Worm (Caenorhabditis elegans) whole organism, late embryonic: ENCODE data around the gene Y75B8A.24.
A peak's percentile ranks its signal among the peaks of the same experiment; 100 is the strongest.

Experiments used
- F13H6.1 ChIP-seq: sonication (generic microtip); optimal IDR thresholded peaks from 2 replicates; lab custom pipeline; 2016; ENCODE audit warnings: missing genetic modification characterization, missing compliant biosample characterization
- ceh-18 ChIP-seq: sonication (generic microtip); optimal IDR thresholded peaks from 2 replicates; lab custom pipeline; 2016; ENCODE audit warnings: missing genetic modification characterization, missing compliant biosample characterization
- ceh-2 ChIP-seq: sonication (generic microtip); optimal IDR thresholded peaks from 2 replicates; lab custom pipeline; 2016; ENCODE audit warnings: missing genotype, missing genetic modification characterization, missing compliant biosample characterization
- ceh-22 ChIP-seq: sonication (generic microtip); optimal IDR thresholded peaks from 2 replicates; lab custom pipeline; 2017; ENCODE audit warnings: missing biosample characterization, missing genetic modification characterization
- ceh-24 ChIP-seq: sonication (generic microtip); optimal IDR thresholded peaks from 2 replicates; lab custom pipeline; 2016; ENCODE audit warnings: mild to moderate bottlenecking, missing genetic modification characterization, missing compliant biosample characterization
- ceh-30 ChIP-seq: fragments of 150-350 bp; optimal IDR thresholded peaks from 2 replicates; lab custom pipeline; 2014; ENCODE audit warnings: missing biosample characterization, missing genetic modification characterization
- ceh-34 ChIP-seq: sonication (generic microtip); optimal IDR thresholded peaks from 2 replicates; lab custom pipeline; 2016; ENCODE audit warnings: mild to moderate bottlenecking, missing genetic modification characterization, missing compliant biosample characterization
- ceh-48 ChIP-seq: sonication (generic microtip); optimal IDR thresholded peaks from 2 replicates; lab custom pipeline; 2016; ENCODE audit warnings: missing genetic modification characterization, inconsistent platforms, missing compliant biosample characterization
- ceh-9 ChIP-seq: sonication (generic microtip); optimal IDR thresholded peaks from 2 replicates; lab custom pipeline; 2016; ENCODE audit warnings: mild to moderate bottlenecking, missing genetic modification characterization, inconsistent platforms, missing compliant biosample characterization
- che-1 ChIP-seq: sonication (generic microtip); optimal IDR thresholded peaks from 2 replicates; lab custom pipeline; 2016; ENCODE audit warnings: mild to moderate bottlenecking, missing genetic modification characterization, missing compliant biosample characterization
- elt-4 ChIP-seq: sonication (generic microtip); optimal IDR thresholded peaks from 2 replicates; lab custom pipeline; 2016; ENCODE audit warnings: missing genetic modification characterization, missing compliant biosample characterization
- ets-4 ChIP-seq: sonication (generic microtip); optimal IDR thresholded peaks from 2 replicates; lab custom pipeline; 2016; ENCODE audit warnings: missing genetic modification characterization, missing compliant biosample characterization
- eyg-1 ChIP-seq: sonication (generic microtip); optimal IDR thresholded peaks from 2 replicates; lab custom pipeline; 2016; ENCODE audit warnings: missing genotype, missing genetic modification characterization, missing compliant biosample characterization
- fkh-10 ChIP-seq: fragments of 150-350 bp; optimal IDR thresholded peaks from 2 replicates; lab custom pipeline; 2014; ENCODE audit warnings: missing biosample characterization, missing genetic modification reagents, missing genetic modification characterization
- fkh-6 ChIP-seq: sonication (generic microtip); optimal IDR thresholded peaks from 2 replicates; lab custom pipeline; 2016; ENCODE audit warnings: missing genetic modification characterization, missing compliant biosample characterization
- gmeb-2 ChIP-seq: sonication (generic microtip); optimal IDR thresholded peaks from 2 replicates; lab custom pipeline; 2016; ENCODE audit warnings: missing genetic modification characterization, inconsistent platforms, missing compliant biosample characterization
- hlh-13 ChIP-seq: fragments of 200-800 bp; sonication (Bioruptor generic); optimal IDR thresholded peaks from 2 replicates; lab custom pipeline; 2018; ENCODE audit warnings: mild to moderate bottlenecking, missing genetic modification characterization, missing compliant biosample characterization
- hlh-15 ChIP-seq: sonication (generic microtip); optimal IDR thresholded peaks from 2 replicates; lab custom pipeline; 2016; ENCODE audit warnings: missing genetic modification characterization, missing compliant biosample characterization
- hlh-6 ChIP-seq: sonication (generic microtip); optimal IDR thresholded peaks from 2 replicates; lab custom pipeline; 2016; ENCODE audit warnings: missing genotype, missing genetic modification characterization, missing compliant biosample characterization
- lim-6 ChIP-seq: sonication (generic microtip); optimal IDR thresholded peaks from 2 replicates; lab custom pipeline; 2016; ENCODE audit warnings: missing genetic modification characterization, missing compliant biosample characterization
- lin-11 ChIP-seq: fragments of 200-800 bp; sonication (Bioruptor generic); optimal IDR thresholded peaks from 2 replicates; lab custom pipeline; 2018; ENCODE audit warnings: mild to moderate bottlenecking, missing genetic modification characterization, missing compliant biosample characterization
- madf-2 ChIP-seq: sonication (generic microtip); optimal IDR thresholded peaks from 2 replicates; lab custom pipeline; 2017; ENCODE audit warnings: missing genetic modification characterization, missing compliant biosample characterization
- mec-3 ChIP-seq: sonication (generic microtip); optimal IDR thresholded peaks from 2 replicates; lab custom pipeline; 2016; ENCODE audit warnings: borderline replicate concordance, missing genetic modification characterization, missing compliant biosample characterization
- nfya-1 ChIP-seq: sonication (generic microtip); optimal IDR thresholded peaks from 2 replicates; lab custom pipeline; 2017; ENCODE audit warnings: missing genetic modification characterization, mild to moderate bottlenecking, missing compliant biosample characterization, antibody characterized with exemption, moderate library complexity
- nhr-11 ChIP-seq: fragments of 150-350 bp; optimal IDR thresholded peaks from 2 replicates; lab custom pipeline; 2014; ENCODE audit warnings: missing biosample characterization, missing genetic modification characterization
- npax-4 ChIP-seq: sonication (generic microtip); optimal IDR thresholded peaks from 2 replicates; lab custom pipeline; 2016; ENCODE audit warnings: missing genetic modification characterization, missing compliant biosample characterization
- pat-9 ChIP-seq: fragments of 200-800 bp; sonication (Bioruptor generic); optimal IDR thresholded peaks from 2 replicates; lab custom pipeline; 2018; ENCODE audit warnings: mild to moderate bottlenecking, missing genetic modification characterization, moderate library complexity, missing compliant biosample characterization
- pros-1 ChIP-seq: fragments of 150-350 bp; optimal IDR thresholded peaks from 2 replicates; lab custom pipeline; 2014; ENCODE audit warnings: missing biosample characterization, missing genetic modification reagents, missing genetic modification characterization
- rnt-1 ChIP-seq: sonication (generic microtip); optimal IDR thresholded peaks from 2 replicates; lab custom pipeline; 2016; ENCODE audit warnings: missing genetic modification characterization, missing compliant biosample characterization
- sox-2 ChIP-seq: fragments of 200-800 bp; sonication (Bioruptor generic); IDR thresholded peaks from 2 replicates; pipeline ENCODE4 v1.3.6; 2022; ENCODE audit warnings: missing genetic modification reagents, missing genetic modification characterization, missing compliant biosample characterization
- sox-4 ChIP-seq: sonication (generic microtip); optimal IDR thresholded peaks from 2 replicates; lab custom pipeline; 2017; ENCODE audit warnings: mild to moderate bottlenecking, missing genetic modification characterization, inconsistent platforms, missing compliant biosample characterization
- syd-9 ChIP-seq: sonication (generic microtip); optimal IDR thresholded peaks from 2 replicates; lab custom pipeline; 2016; ENCODE audit warnings: mild to moderate bottlenecking, missing genetic modification characterization, moderate library complexity, missing compliant biosample characterization
- unc-3 ChIP-seq, 2 experiments: fragments of 200-800 bp in 1 of 2; sonication (Bioruptor generic) in 1 of 2; sonication (generic microtip) in 1 of 2; conservative IDR thresholded peaks in 1 of 2; optimal IDR thresholded peaks in 1 of 2; 2 replicates each; pipeline versions ENCODE4 v1.3.6 to Lab custom; 2016 to 2022; ENCODE audit warnings: missing compliant biosample characterization in 2 of 2, missing genetic modification characterization in 2 of 2, missing genetic modification reagents in 1 of 2
- unc-42 ChIP-seq: sonication (generic microtip); optimal IDR thresholded peaks from 2 replicates; lab custom pipeline; 2016; ENCODE audit warnings: missing genotype, missing genetic modification characterization, missing compliant biosample characterization
- unc-86 ChIP-seq: sonication (generic microtip); optimal IDR thresholded peaks from 2 replicates; lab custom pipeline; 2016; ENCODE audit warnings: missing genetic modification characterization, missing compliant biosample characterization

The Y75B8A.24 gene

ce11 chrIII:12247329-12247728 is 26.2 kb downstream of the Y75B8A.24 start:
- TF ChIP-seq madf-2 (tag; lab: Kevin White, UChicago) (no peak), ets-4 (tag; lab: Kevin White, UChicago) (no peak), lin-11 (no peak), F13H6.1 (tag; lab: Kevin White, UChicago) (no peak), che-1 (no peak), ceh-30 (tag; lab: Kevin White, UChicago) (no peak), hlh-13 (GFP tag; lab: Kevin White, UChicago) (no peak), ceh-48 (tag; lab: Kevin White, UChicago) (no peak), rnt-1 (tag; lab: Kevin White, UChicago) (no peak), npax-4 (tag; lab: Kevin White, UChicago) (no peak), pros-1 (tag; lab: Kevin White, UChicago) (no peak), ceh-22 (no peak), fkh-6 (no peak), ceh-18 (tag; lab: Kevin White, UChicago) (no peak), hlh-15 (tag; lab: Kevin White, UChicago) (no peak), ceh-9 (tag; lab: Kevin White, UChicago) (no peak), ceh-34 (tag; lab: Kevin White, UChicago) (no peak)

ce11 chrIII:12245570-12245969 is 28.0 kb downstream of the Y75B8A.24 start:
- TF ChIP-seq mec-3 (tag; lab: Kevin White, UChicago) (peak; percentile 35), syd-9 (tag; lab: Kevin White, UChicago) (no peak)

DNA sequence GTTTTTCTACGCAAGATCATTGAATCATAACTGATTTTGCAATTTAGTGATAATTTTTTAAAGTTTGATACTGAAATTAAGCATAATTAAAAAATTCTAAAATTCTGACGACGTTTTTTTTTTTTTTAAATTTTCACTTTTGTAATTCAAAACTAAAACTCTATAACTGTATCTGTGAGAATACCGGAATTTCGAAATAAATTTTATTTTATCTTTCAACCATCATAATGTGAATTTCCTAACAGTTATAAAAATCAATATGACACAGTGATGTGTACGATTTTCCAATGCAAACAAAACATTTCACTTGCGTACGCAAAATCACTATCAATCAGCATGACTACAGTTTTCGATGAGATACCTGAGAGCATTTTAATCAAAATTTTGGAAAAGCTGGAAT is 37.6 kb downstream of the Y75B8A.24 start, which contains the start of the genes grl-15 and fbxa-89:
grl-15 (minus strand) TSS at position 101 of the 400 bp plus-strand sequence.
fbxa-89 (plus strand) TSS at position 271 of the 400 bp plus-strand sequence.
- TF ChIP-seq ceh-2 (tag; lab: Kevin White, UChicago) (no peak), sox-2 (GFP tag; lab: Robert Waterston, UW) (no peak), unc-86 (tag; lab: Kevin White, UChicago) (no peak), gmeb-2 (tag; lab: Kevin White, UChicago) (no peak), eyg-1 (tag; lab: Kevin White, UChicago) (no peak), sox-4 (tag; lab: Kevin White, UChicago) (no peak)

- TF ChIP-seq ceh-2 (tag; lab: Kevin White, UChicago) (no peak), unc-3 (GFP tag; conservative IDR thresholded peaks at IDR 0.05; lab: Robert Waterston, UW) (no peak), unc-3 (tag; optimal IDR thresholded peaks at IDR 0.05; lab: Kevin White, UChicago) (no peak), nhr-11 (no peak), ceh-24 (no peak), lim-6 (tag; lab: Kevin White, UChicago) (no peak), nfya-1 (tag; lab: Kevin White, UChicago) (no peak), unc-42 (tag; lab: Kevin White, UChicago) (no peak), fkh-10 (GFP tag; lab: Kevin White, UChicago) (no peak), hlh-6 (tag; lab: Kevin White, UChicago) (no peak), ceh-48 (tag; lab: Kevin White, UChicago) (no peak), elt-4 (tag; lab: Kevin White, UChicago) (no peak)
Measured at ce11 chrIII:12235359-12235758, 38.2 kb downstream of the Y75B8A.24 start.

- TF ChIP-seq hlh-15 (tag; lab: Kevin White, UChicago), result no peak
- no peak for TF ChIP-seq pat-9
- TF ChIP-seq ceh-24, result no peak
- TF ChIP-seq, all 69 proteins: peak for 0
Measured at ce11 chrIII:12233493-12233892, 40.1 kb downstream of the Y75B8A.24 start.
